Worm (Caenorhabditis elegans): ENCODE data around the gene ZK616.3.

The ZK616.3 gene

DNA sequence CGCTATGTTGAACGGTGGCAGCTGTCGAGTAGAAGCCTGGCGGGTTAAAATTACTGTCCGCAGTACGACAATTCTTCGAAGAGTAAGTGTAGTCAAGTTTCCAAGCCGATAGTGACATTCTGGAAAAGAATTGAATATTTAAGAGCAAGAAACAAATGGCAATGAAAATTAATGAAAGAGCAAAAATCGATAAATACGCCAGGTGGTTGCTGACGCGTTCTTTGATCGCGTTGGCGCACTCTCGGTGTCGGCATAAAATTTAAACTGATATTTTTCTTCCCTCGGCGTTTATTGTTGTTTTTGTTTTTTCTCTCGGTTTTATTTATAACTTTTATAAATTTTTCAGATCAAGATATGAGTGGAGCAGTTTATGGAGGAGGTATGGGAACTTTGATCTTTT, 2.2 kb upstream of the ZK616.3 start, which contains the start of the genes perm-3 and swsn-6 (continued):
- TF ChIP-seq attf-5 (GFP tag; optimal IDR thresholded peaks at IDR 0.05) (peak; percentile 73), T26A5.8 (tag; optimal IDR thresholded peaks at IDR 0.05) (no peak), fkh-3 (tag; optimal IDR thresholded peaks at IDR 0.05) (no peak), zfh-2 (GFP tag; conservative IDR thresholded peaks at IDR 0.05) (no peak), hlh-12 (tag; optimal IDR thresholded peaks at IDR 0.05) (no peak), efl-1 (GFP tag; optimal IDR thresholded peaks at IDR 0.05) (peak; percentile 16), ztf-22 (GFP tag; optimal IDR thresholded peaks at IDR 0.05) (no peak), ceh-27 (GFP tag; optimal IDR thresholded peaks at IDR 0.05) (no peak), ama-1 (optimal IDR thresholded peaks at IDR 0.05) (no peak), ama-1 (GFP tag; optimal IDR thresholded peaks at IDR 0.05) (no peak), aptf-3 (GFP tag; IDR thresholded peaks at IDR 0.05) (no peak), athp-1 (tag; optimal IDR thresholded peaks at IDR 0.05) (no peak), tbx-9 (tag; optimal IDR thresholded peaks at IDR 0.05; ENCODE audit: borderline replicate concordance) (no peak), K12H6.12 (tag; optimal IDR thresholded peaks at IDR 0.05) (no peak), ceh-40 (GFP tag; IDR thresholded peaks at IDR 0.05) (no peak), ZK185.1 (tag; optimal IDR thresholded peaks at IDR 0.05; ENCODE audit: poor library complexity, severe bottlenecking) (peak; percentile 44), nfya-1 (tag; optimal IDR thresholded peaks at IDR 0.05; ENCODE audit: borderline replicate concordance, insufficient read depth) (no peak), T07F8.4 (tag; optimal IDR thresholded peaks at IDR 0.05) (no peak), cebp-2 (GFP tag; IDR thresholded peaks at IDR 0.05) (no peak), aptf-2 (GFP tag; conservative IDR thresholded peaks at IDR 0.05) (no peak), F37B4.10 (GFP tag; IDR thresholded peaks at IDR 0.05) (no peak), ceh-91 (GFP tag; IDR thresholded peaks at IDR 0.05) (no peak; the same call in 1 of the 2 replicates), lir-1 (GFP tag; conservative IDR thresholded peaks at IDR 0.05) (peak; percentile 34; the same call in 1 of the 2 replicates), hmg-1.2 (GFP tag; IDR thresholded peaks at IDR 0.05) (peak; percentile 40; the same call in 1 of the 2 replicates), die-1 (tag; optimal IDR thresholded peaks at IDR 0.05) (no peak), lsl-1 (GFP tag; optimal IDR thresholded peaks at IDR 0.05) (peak; percentile 41), him-1 (tag; optimal IDR thresholded peaks at IDR 0.05) (no peak), egrh-3 (GFP tag; IDR thresholded peaks at IDR 0.05) (no peak), F10E7.11 (tag; optimal IDR thresholded peaks at IDR 0.05) (no peak), Y56A3A.18 (GFP tag; IDR thresholded peaks at IDR 0.05) (no peak)

DNA sequence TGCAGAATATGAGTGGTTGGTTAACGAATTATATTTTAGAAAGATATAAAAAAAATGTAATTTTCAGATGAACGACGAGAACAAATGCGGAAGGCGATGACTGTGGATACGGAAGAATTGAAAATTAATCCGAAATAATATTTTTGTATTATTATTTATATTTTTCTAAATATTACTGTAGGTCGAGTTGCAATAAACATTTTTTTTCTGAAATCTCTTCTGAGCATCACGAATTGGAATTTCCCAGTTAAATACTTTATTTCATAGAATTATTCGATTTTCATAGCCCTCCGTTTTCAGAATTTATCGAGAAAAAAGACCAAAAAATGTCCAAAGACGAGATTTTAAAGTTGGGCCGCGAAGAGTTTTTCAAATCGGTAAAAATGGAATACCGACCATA, 670 bp downstream of the ZK616.3 start, which contains the start of gene ZK616.2:
Gene ZK616.2 (plus strand): TSS at position 301 of the 400 bp plus-strand sequence.
- TF ChIP-seq nhr-120 (GFP tag; IDR thresholded peaks at IDR 0.05) (no peak), hmg-20 (GFP tag; IDR thresholded peaks at IDR 0.05) (no peak), repo-1 (tag; optimal IDR thresholded peaks at IDR 0.05) (no peak), hlh-26 (GFP tag; conservative IDR thresholded peaks at IDR 0.05) (no peak), rpc-1 (optimal IDR thresholded peaks at IDR 0.05) (no peak), rpc-1 (tag; optimal IDR thresholded peaks at IDR 0.05) (no peak), pbrm-1 (GFP tag; IDR thresholded peaks at IDR 0.05) (no peak), sptf-2 (GFP tag; optimal IDR thresholded peaks at IDR 0.05) (no peak), mcd-1 (GFP tag; IDR thresholded peaks at IDR 0.05) (no peak), egl-44 (GFP tag; IDR thresholded peaks at IDR 0.05) (no peak), F39B2.1 (GFP tag; IDR thresholded peaks at IDR 0.05) (no peak), dox-1 (GFP tag; IDR thresholded peaks at IDR 0.05) (no peak)

Data from whole organism, young adult.